Fruit fly (Drosophila melanogaster) whole organism, embryonic: ENCODE data around the gene Prx1.

Source experiments
- Atf-2 ChIP-seq: fragments of 200-800 bp; sonication (Bioruptor generic); optimal IDR thresholded peaks from 2 replicates; lab custom pipeline; 2016; ENCODE audit warnings: missing biosample characterization, missing genetic modification characterization
- Blimp-1 ChIP-seq: fragments of 200-800 bp; sonication (Bioruptor generic); optimal IDR thresholded peaks from 3 replicates; lab custom pipeline; 2018; ENCODE audit warnings: missing biosample characterization, missing genetic modification characterization, mild to moderate bottlenecking, moderate library complexity, missing genetic modification reagents
- CG13894 ChIP-seq: fragments of 200-800 bp; sonication (Bioruptor generic); optimal IDR thresholded peaks from 3 replicates; lab custom pipeline; 2018; ENCODE audit warnings: missing biosample characterization, mild to moderate bottlenecking, missing genetic modification characterization, moderate library complexity
- CG14050 ChIP-seq: fragments of 200-800 bp; sonication (Bioruptor generic); IDR thresholded peaks from 3 replicates; pipeline ENCODE4 v1.3.6; 2022; ENCODE audit warnings: missing biosample characterization, missing genetic modification characterization
- CG15514 ChIP-seq: fragments of 200-800 bp; sonication (Bioruptor generic); optimal IDR thresholded peaks from 3 replicates; lab custom pipeline; 2017; ENCODE audit warnings: missing biosample characterization, missing genetic modification characterization, mild to moderate bottlenecking, moderate library complexity, missing genetic modification reagents
- CG17186 ChIP-seq: fragments of 200-800 bp; sonication (Bioruptor generic); optimal IDR thresholded peaks from 3 replicates; lab custom pipeline; 2017; ENCODE audit warnings: missing biosample characterization, missing genetic modification reagents, missing genetic modification characterization
- CG2199 ChIP-seq: fragments of 200-800 bp; sonication (Bioruptor generic); IDR thresholded peaks from 3 replicates; pipeline ENCODE4 v1.3.6; 2022; ENCODE audit warnings: missing biosample characterization, missing genetic modification characterization
- CG4360 ChIP-seq: fragments of 200-800 bp; sonication (Bioruptor generic); IDR thresholded peaks from 2 replicates; pipeline ENCODE4 v1.3.6; 2022; ENCODE audit warnings: missing biosample characterization, missing genetic modification characterization
- CG43689 ChIP-seq: fragments of 200-800 bp; sonication (Bioruptor generic); IDR thresholded peaks from 2 replicates; pipeline ENCODE4 v1.3.6; 2022; ENCODE audit warnings: missing biosample characterization, missing genetic modification characterization
- CG5245 ChIP-seq: fragments of 200-800 bp; sonication (Bioruptor generic); optimal IDR thresholded peaks from 3 replicates; lab custom pipeline; 2016; ENCODE audit warnings: missing biosample characterization, missing genetic modification characterization
- CG6791 ChIP-seq: fragments of 200-800 bp; sonication (Bioruptor generic); IDR thresholded peaks from 3 replicates; pipeline ENCODE4 v1.3.6; 2022; ENCODE audit warnings: missing biosample characterization, missing genetic modification characterization; ENCODE audit not compliant: partially characterized antibody
- E2f1 ChIP-seq: fragments of 200-800 bp; sonication (Bioruptor generic); IDR thresholded peaks from 2 replicates; pipeline ENCODE4 v1.3.6; 2022; ENCODE audit warnings: missing biosample characterization, missing genetic modification characterization
- E2f2 ChIP-seq: fragments of 200-800 bp; sonication (Bioruptor generic); IDR thresholded peaks from 2 replicates; pipeline ENCODE4 v1.3.6; 2022; ENCODE audit warnings: missing biosample characterization, missing genetic modification characterization
- Ets65A ChIP-seq: fragments of 200-800 bp; sonication (Bioruptor generic); peaks from one replicate; lab custom pipeline; 2016; ENCODE audit warnings: missing biosample characterization, missing genetic modification characterization
- H15 ChIP-seq: fragments of 200-800 bp; sonication (Bioruptor generic); IDR thresholded peaks from 3 replicates; pipeline ENCODE4 v1.3.6; 2022; ENCODE audit warnings: missing biosample characterization, missing genetic modification characterization
- HmgD ChIP-seq: fragments of 200-800 bp; sonication (Bioruptor generic); optimal IDR thresholded peaks from 3 replicates; lab custom pipeline; 2016; ENCODE audit warnings: missing biosample characterization, missing genetic modification characterization
- Hr78 ChIP-seq, 2 experiments: fragments of 200-800 bp in 1 of 2; fragments of >200 bp in 1 of 2; sonication (Bioruptor generic) in 1 of 2; optimal IDR thresholded peaks; 2 replicates each; lab custom pipeline; 2017 to 2019; ENCODE audit warnings: missing biosample characterization in 2 of 2, missing genetic modification characterization in 2 of 2, mild to moderate bottlenecking in 1 of 2, moderate library complexity in 1 of 2
- Meics ChIP-seq: fragments of 200-800 bp; sonication (Bioruptor generic); optimal IDR thresholded peaks from 2 replicates; lab custom pipeline; 2017; ENCODE audit warnings: missing biosample characterization, mild to moderate bottlenecking, missing genetic modification characterization
- NC2α ChIP-seq: fragments of 200-800 bp; sonication (Bioruptor generic); optimal IDR thresholded peaks from 2 replicates; lab custom pipeline; 2016; ENCODE audit warnings: missing biosample characterization, missing genetic modification characterization
- Stat92E ChIP-seq, 3 experiments: fragments of >200 bp in 2 of 3; fragments of 200-800 bp in 1 of 3; sonication (Bioruptor generic) in 1 of 3; optimal IDR thresholded peaks; 2 replicates each; lab custom pipeline; 2017 to 2019; ENCODE audit warnings: missing biosample characterization in 3 of 3, missing genetic modification characterization in 3 of 3, mild to moderate bottlenecking in 1 of 3, moderate library complexity in 1 of 3
- Xrp1 ChIP-seq: fragments of 200-800 bp; sonication (Bioruptor generic); IDR thresholded peaks from 2 replicates; pipeline ENCODE4 v1.3.6; 2022; ENCODE audit warnings: missing biosample characterization, missing genetic modification characterization
- chinmo ChIP-seq: fragments of 200-800 bp; sonication (Bioruptor generic); IDR thresholded peaks from 4 replicates; pipeline ENCODE4 v1.3.6; 2022; ENCODE audit warnings: missing biosample characterization, missing genetic modification characterization; ENCODE audit not compliant: partially characterized antibody
- da ChIP-seq: fragments of 200-800 bp; sonication (Bioruptor generic); optimal IDR thresholded peaks from 2 replicates; lab custom pipeline; 2016; ENCODE audit warnings: missing biosample characterization, missing genetic modification characterization
- grn ChIP-seq: fragments of 200-800 bp; sonication (Bioruptor generic); optimal IDR thresholded peaks from 3 replicates; lab custom pipeline; 2017; ENCODE audit warnings: missing biosample characterization, missing genetic modification characterization
- gsb ChIP-seq: fragments of 200-800 bp; sonication (Bioruptor generic); IDR thresholded peaks from 2 replicates; pipeline ENCODE4 v1.3.6; 2022; ENCODE audit warnings: missing biosample characterization, missing genetic modification characterization
- kni ChIP-seq: fragments of 200-800 bp; sonication (Bioruptor generic); optimal IDR thresholded peaks from 3 replicates; lab custom pipeline; 2017; ENCODE audit warnings: mild to moderate bottlenecking, missing biosample characterization, missing genetic modification reagents, missing genetic modification characterization
- lilli ChIP-seq: fragments of 200-800 bp; sonication (Bioruptor generic); optimal IDR thresholded peaks from 3 replicates; lab custom pipeline; 2016; ENCODE audit warnings: missing biosample characterization, missing genetic modification characterization
- mam ChIP-seq: fragments of 200-800 bp; sonication (Bioruptor generic); optimal IDR thresholded peaks from 3 replicates; lab custom pipeline; 2016; ENCODE audit warnings: missing biosample characterization, missing genetic modification characterization
- mld ChIP-seq: fragments of 200-800 bp; sonication (Bioruptor generic); IDR thresholded peaks from 3 replicates; pipeline ENCODE4 v1.3.6; 2022; ENCODE audit warnings: missing biosample characterization, missing genetic modification characterization; ENCODE audit not compliant: partially characterized antibody
- prd ChIP-seq, 3 experiments: fragments of >200 bp in 2 of 3; fragments of 200-800 bp in 1 of 3; sonication (Bioruptor generic) in 1 of 3; optimal IDR thresholded peaks in 2 of 3; IDR thresholded peaks in 1 of 3; 2 replicates in 2 of 3; 3 replicates in 1 of 3; pipeline versions ENCODE4 v1.3.6 to Lab custom; 2017 to 2022; ENCODE audit warnings: missing biosample characterization in 1 of 3, missing genetic modification characterization in 1 of 3
- pros ChIP-seq: fragments of 200-800 bp; sonication (Bioruptor generic); optimal IDR thresholded peaks from 3 replicates; lab custom pipeline; 2019; ENCODE audit warnings: missing biosample characterization, mild to moderate bottlenecking, missing genetic modification characterization, moderate library complexity
- sd ChIP-seq: fragments of 200-800 bp; sonication (Bioruptor generic); optimal IDR thresholded peaks from 3 replicates; lab custom pipeline; 2018; ENCODE audit warnings: missing biosample characterization, mild to moderate bottlenecking, missing genetic modification characterization, moderate library complexity
- sqz ChIP-seq: fragments of 200-800 bp; sonication (Bioruptor generic); optimal IDR thresholded peaks from 3 replicates; lab custom pipeline; 2018; ENCODE audit warnings: missing biosample characterization, mild to moderate bottlenecking, missing genetic modification characterization
- unc-4 ChIP-seq: fragments of 200-800 bp; sonication (Bioruptor generic); IDR thresholded peaks from 2 replicates; pipeline ENCODE4 v1.3.6; 2022; ENCODE audit warnings: missing biosample characterization, missing genetic modification characterization; ENCODE audit not compliant: partially characterized antibody
- vvl ChIP-seq: fragments of 200-800 bp; sonication (Bioruptor generic); IDR thresholded peaks from 2 replicates; pipeline ENCODE4 v1.3.6; 2022; ENCODE audit warnings: missing biosample characterization, missing genetic modification characterization
- z ChIP-seq: fragments of 200-800 bp; sonication (Bioruptor generic); IDR thresholded peaks from 3 replicates; pipeline ENCODE4 v1.3.6; 2022; ENCODE audit warnings: missing biosample characterization, missing genetic modification characterization

The Prx1 gene

DNA sequence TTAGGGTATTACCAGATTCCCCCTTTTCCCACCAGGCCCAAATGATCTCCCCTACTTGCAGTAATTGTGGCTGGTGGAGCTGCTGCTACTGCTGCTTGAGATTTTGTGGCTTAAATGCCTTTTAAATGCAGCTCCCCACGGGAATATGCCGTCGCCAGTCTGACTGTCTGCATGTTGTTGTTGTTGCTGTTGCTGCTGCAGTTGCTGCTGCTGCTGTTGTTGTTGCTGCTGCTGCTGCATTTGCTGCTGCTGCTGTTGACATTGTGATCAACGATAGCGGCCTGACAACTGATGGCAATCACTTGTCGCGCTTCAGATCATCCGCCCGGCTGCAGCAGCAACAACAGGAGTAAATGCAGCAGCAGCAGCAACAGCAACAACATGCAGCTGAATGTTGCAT, 19.0 kb downstream of the Prx1 start:
- TF ChIP-seq CG2199 (GFP tag; lab: Robert Waterston, UW) (no peak), gsb (GFP tag; lab: Robert Waterston, UW) (0 out of 2 replicates have a peak, but pooled peaks have one; percentile 30), Blimp-1 (GFP tag; lab: Kevin White, UChicago) (no peak), Atf-2 (GFP tag; lab: Kevin White, UChicago) (no peak), H15 (GFP tag; lab: Robert Waterston, UW) (0 out of 3 replicates have a peak, but pooled peaks have one; percentile 7), unc-4 (no peak), Ets65A (peak; percentile 86), CG17186 (GFP tag; lab: Kevin White, UChicago) (no peak), grn (GFP tag; lab: Kevin White, UChicago) (peak; percentile 12), CG4360 (GFP tag; lab: Robert Waterston, UW) (peak; percentile 92), sd (tag; lab: Kevin White, UChicago) (no peak), kni (GFP tag; lab: Kevin White, UChicago) (no peak), E2f2 (GFP tag; lab: Robert Waterston, UW) (no peak)
- TF ChIP-seq, all 482 proteins: peak for 5

- TF ChIP-seq CG15514 (GFP tag; lab: Kevin White, UChicago): no peak
- peak; percentile 51 for TF ChIP-seq CG4360 (GFP tag; lab: Robert Waterston, UW)
- TF ChIP-seq Hr78 (GFP tag; optimal IDR thresholded peaks at IDR 0.05; lab: Kevin White, UChicago): peak in 1 of 2 experiments; percentile 21
- TF ChIP-seq CG43689 (GFP tag; lab: Robert Waterston, UW): no peak
- TF ChIP-seq z (GFP tag; lab: Robert Waterston, UW): peak; percentile 23; the same call in 1 of the 3 replicates
- no peak for TF ChIP-seq vvl
- TF ChIP-seq Xrp1 (GFP tag; lab: Robert Waterston, UW): no peak
- TF ChIP-seq E2f1 (GFP tag; lab: Robert Waterston, UW): no peak
- TF ChIP-seq Stat92E (GFP tag; optimal IDR thresholded peaks at IDR 0.05; lab: Kevin White, UChicago): peak in 1 of 3 experiments; percentile 85
- peak; percentile 91 for TF ChIP-seq grn (GFP tag; lab: Kevin White, UChicago)
- no peak for TF ChIP-seq CG5245 (GFP tag; lab: Kevin White, UChicago)
- TF ChIP-seq chinmo: 0 out of 4 replicates have a peak, but pooled peaks have one; percentile 46
- TF ChIP-seq prd (optimal IDR thresholded peaks at IDR 0.05; lab: Kevin White, UChicago): no peak
- TF ChIP-seq prd (GFP tag; IDR thresholded peaks at IDR 0.05; lab: Robert Waterston, UW): no peak
- TF ChIP-seq NC2α (GFP tag; lab: Kevin White, UChicago): no peak
- peak; percentile 37; the same call in 1 of the 3 replicates for TF ChIP-seq CG2199 (GFP tag; lab: Robert Waterston, UW)
- peak; percentile 52 for TF ChIP-seq CG13894 (tag; lab: Kevin White, UChicago)
- 0 out of 3 replicates have a peak, but pooled peaks have one; percentile 11 for TF ChIP-seq CG6791
- peak; percentile 6 for TF ChIP-seq kni (GFP tag; lab: Kevin White, UChicago)
- peak; percentile 14 for TF ChIP-seq pros (GFP tag; lab: Kevin White, UChicago)
- TF ChIP-seq Meics (GFP tag; lab: Kevin White, UChicago): no peak
- no peak for TF ChIP-seq CG14050 (GFP tag; lab: Robert Waterston, UW)
- TF ChIP-seq HmgD: no peak
- no peak for TF ChIP-seq mld
- no peak for TF ChIP-seq mam (GFP tag; lab: Kevin White, UChicago)
- TF ChIP-seq da (GFP tag; lab: Kevin White, UChicago): no peak
- peak; percentile 84 for TF ChIP-seq sqz
- no peak for TF ChIP-seq lilli
These were observed 20.0 kb downstream of the Prx1 start for dm6 chr3L:15227533-15228124.
